Fruit fly (Drosophila melanogaster) whole organism, pupa: ENCODE data around the gene CG9095.

Experiments used
- CG10348 ChIP-seq: fragments of 200-800 bp; sonication (Bioruptor generic); IDR thresholded peaks from 2 replicates; pipeline ENCODE4 v1.3.6; 2022; ENCODE audit warnings: missing biosample characterization, missing genetic modification characterization
- CG12605 ChIP-seq: fragments of 200-800 bp; sonication (Bioruptor generic); IDR thresholded peaks from 2 replicates; pipeline ENCODE4 v1.3.6; 2022; ENCODE audit warnings: missing biosample characterization, missing genetic modification characterization
- CG13204 ChIP-seq: fragments of 200-800 bp; sonication (Bioruptor generic); optimal IDR thresholded peaks from 2 replicates; lab custom pipeline; 2018; ENCODE audit warnings: missing biosample characterization, mild to moderate bottlenecking, missing genetic modification characterization, moderate library complexity
- CG14655 ChIP-seq: fragments of 200-800 bp; sonication (Bioruptor generic); optimal IDR thresholded peaks from 3 replicates; lab custom pipeline; 2017; ENCODE audit warnings: mild to moderate bottlenecking, missing biosample characterization, missing genetic modification reagents, missing genetic modification characterization
- CG15710 ChIP-seq: fragments of 200-800 bp; sonication (Bioruptor generic); optimal IDR thresholded peaks from 2 replicates; lab custom pipeline; 2018; ENCODE audit warnings: missing biosample characterization, mild to moderate bottlenecking, missing genetic modification characterization, moderate library complexity
- CG17806 ChIP-seq: fragments of 200-800 bp; sonication (Bioruptor generic); optimal IDR thresholded peaks from 2 replicates; lab custom pipeline; 2018; ENCODE audit warnings: missing biosample characterization, mild to moderate bottlenecking, missing genetic modification characterization, moderate library complexity
- CG32121 ChIP-seq: fragments of 200-800 bp; sonication (Bioruptor generic); IDR thresholded peaks from 2 replicates; pipeline ENCODE4 v1.3.6; 2022; ENCODE audit warnings: missing biosample characterization, missing genetic modification characterization
- CG34367 ChIP-seq: fragments of 200-800 bp; sonication (Bioruptor generic); optimal IDR thresholded peaks from 2 replicates; lab custom pipeline; 2018; ENCODE audit warnings: missing biosample characterization, mild to moderate bottlenecking, missing genetic modification characterization
- CG4496 ChIP-seq: fragments of 200-800 bp; sonication (Bioruptor generic); IDR thresholded peaks from 3 replicates; pipeline ENCODE4 v1.3.6; 2022; ENCODE audit warnings: missing biosample characterization, missing genetic modification characterization
- CG8159 ChIP-seq: fragments of 200-800 bp; sonication (Bioruptor generic); optimal IDR thresholded peaks from 3 replicates; lab custom pipeline; 2018; ENCODE audit warnings: missing biosample characterization, mild to moderate bottlenecking, missing genetic modification characterization, moderate library complexity
- CG8301 ChIP-seq: fragments of 200-800 bp; sonication (Bioruptor generic); optimal IDR thresholded peaks from 2 replicates; lab custom pipeline; 2018; ENCODE audit warnings: missing biosample characterization, mild to moderate bottlenecking, missing genetic modification characterization
- CG9948 ChIP-seq: fragments of 200-800 bp; sonication (Bioruptor generic); optimal IDR thresholded peaks from 2 replicates; lab custom pipeline; 2018; ENCODE audit warnings: missing biosample characterization, mild to moderate bottlenecking, missing genetic modification characterization, moderate library complexity
- D1 ChIP-seq: fragments of 200-800 bp; sonication (Bioruptor generic); optimal IDR thresholded peaks from 2 replicates; lab custom pipeline; 2018; ENCODE audit warnings: missing biosample characterization, mild to moderate bottlenecking, missing genetic modification characterization, moderate library complexity
- EcR ChIP-seq: fragments of 200-800 bp; sonication (Bioruptor generic); optimal IDR thresholded peaks from 3 replicates; lab custom pipeline; 2019; ENCODE audit warnings: missing biosample characterization, missing genetic modification characterization, mild to moderate bottlenecking, moderate library complexity, missing genetic modification reagents
- Ets98B ChIP-seq: fragments of 200-800 bp; sonication (Bioruptor generic); IDR thresholded peaks from 2 replicates; pipeline ENCODE4 v1.3.6; 2022; ENCODE audit warnings: missing biosample characterization, missing genetic modification characterization
- Pif1A ChIP-seq: fragments of 200-800 bp; sonication (Bioruptor generic); optimal IDR thresholded peaks from 3 replicates; lab custom pipeline; 2016; ENCODE audit warnings: missing biosample characterization, missing genetic modification characterization
- Pif1B ChIP-seq: fragments of 200-800 bp; sonication (Bioruptor generic); optimal IDR thresholded peaks from 3 replicates; lab custom pipeline; 2016; ENCODE audit warnings: missing biosample characterization, missing genetic modification characterization
- Snoo ChIP-seq: fragments of 200-800 bp; sonication (Bioruptor generic); optimal IDR thresholded peaks from 3 replicates; lab custom pipeline; 2017; ENCODE audit warnings: missing biosample characterization, mild to moderate bottlenecking, missing genetic modification characterization, inconsistent platforms
- fd96Ca ChIP-seq: fragments of 200-800 bp; sonication (Bioruptor generic); IDR thresholded peaks from 3 replicates; pipeline ENCODE4 v1.3.6; 2022; ENCODE audit warnings: missing biosample characterization, missing genetic modification characterization
- gl ChIP-seq: fragments of 200-800 bp; sonication (Bioruptor generic); optimal IDR thresholded peaks from 2 replicates; lab custom pipeline; 2018; ENCODE audit warnings: missing biosample characterization, mild to moderate bottlenecking, missing genetic modification characterization
- rn ChIP-seq: fragments of 200-800 bp; sonication (Bioruptor generic); IDR thresholded peaks from 2 replicates; pipeline ENCODE4 v1.3.6; 2022; ENCODE audit warnings: missing biosample characterization, missing genetic modification characterization

Gene CG9095

DNA sequence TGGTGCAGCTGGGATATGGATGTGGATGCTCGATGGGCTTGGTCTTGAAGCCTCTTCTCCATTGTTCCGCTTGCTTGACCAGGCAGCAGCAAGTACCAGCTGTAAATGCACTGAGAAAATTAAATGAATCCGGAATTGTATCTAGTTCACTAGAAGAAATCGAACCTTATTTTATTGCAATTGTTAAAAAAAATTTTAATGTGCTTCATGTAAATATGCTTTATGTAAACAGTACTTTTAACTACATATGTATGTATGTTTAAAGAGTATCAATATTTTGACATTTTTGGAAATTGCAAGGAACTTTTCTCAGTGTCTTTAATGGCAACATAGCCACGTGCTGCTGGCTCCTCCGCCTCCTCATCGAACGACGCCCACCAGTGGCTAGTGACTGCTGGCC, 1.9 kb upstream of the CG9095 start:
- TF ChIP-seq rn (GFP tag; lab: Robert Waterston, UW) (no peak), CG9948 (tag; lab: Kevin White, UChicago) (no peak), EcR (GFP tag; lab: Kevin White, UChicago) (no peak), CG34367 (tag; lab: Kevin White, UChicago) (no peak), CG32121 (GFP tag; lab: Robert Waterston, UW) (0 out of 2 replicates have a peak, but pooled peaks have one; percentile 19), CG14655 (GFP tag; lab: Kevin White, UChicago) (peak; percentile 70), Pif1B (GFP tag; lab: Kevin White, UChicago) (no peak), CG10348 (GFP tag; lab: Robert Waterston, UW) (no peak), D1 (tag; lab: Kevin White, UChicago) (no peak), Pif1A (GFP tag; lab: Kevin White, UChicago) (no peak), CG15710 (no peak), CG4496 (GFP tag; lab: Robert Waterston, UW) (0 out of 3 replicates have a peak, but pooled peaks have one; percentile 32), Ets98B (GFP tag; lab: Robert Waterston, UW) (no peak), gl (tag; lab: Kevin White, UChicago) (no peak), CG8159 (tag; lab: Kevin White, UChicago) (no peak), Snoo (tag; lab: Kevin White, UChicago) (no peak), CG13204 (GFP tag; lab: Kevin White, UChicago) (no peak), CG8301 (tag; lab: Kevin White, UChicago) (peak; percentile 72), fd96Ca (no peak), CG17806 (tag; lab: Kevin White, UChicago) (no peak), CG12605 (GFP tag; lab: Robert Waterston, UW) (no peak)
- TF ChIP-seq, all 21 proteins: peak for 4

- peak; percentile 63 for TF ChIP-seq CG8301 (tag; lab: Kevin White, UChicago)
- TF ChIP-seq CG14655 (GFP tag; lab: Kevin White, UChicago): peak; percentile 63
- no peak for TF ChIP-seq gl (tag; lab: Kevin White, UChicago)
Measured at dm6 chrX:15163395-15163794, 370 bp upstream of the CG9095 start.

dm6 chrX:15162068-15162467, 957 bp downstream of the CG9095 start:
- TF ChIP-seq Pif1A (GFP tag; lab: Kevin White, UChicago): no peak
- peak; percentile 0 for TF ChIP-seq CG14655 (GFP tag; lab: Kevin White, UChicago)

- no peak for TF ChIP-seq CG12605 (GFP tag; lab: Robert Waterston, UW)
- no peak for TF ChIP-seq CG9948 (tag; lab: Kevin White, UChicago)
Measured at dm6 chrX:15157230-15157629, 5.8 kb downstream of the CG9095 start.

dm6 chrX:15156286-15156685, 6.7 kb downstream of the CG9095 start:
- TF ChIP-seq CG34367 (tag; lab: Kevin White, UChicago) (no peak), CG12605 (GFP tag; lab: Robert Waterston, UW) (0 out of 2 replicates have a peak, but pooled peaks have one; percentile 46), rn (GFP tag; lab: Robert Waterston, UW) (no peak), CG32121 (GFP tag; lab: Robert Waterston, UW) (peak; percentile 57), gl (tag; lab: Kevin White, UChicago) (no peak), Pif1B (GFP tag; lab: Kevin White, UChicago) (peak; percentile 37), D1 (tag; lab: Kevin White, UChicago) (no peak), EcR (GFP tag; lab: Kevin White, UChicago) (no peak), CG15710 (no peak), CG8301 (tag; lab: Kevin White, UChicago) (peak; percentile 79), CG9948 (tag; lab: Kevin White, UChicago) (peak; percentile 27), CG14655 (GFP tag; lab: Kevin White, UChicago) (peak; percentile 77), CG8159 (tag; lab: Kevin White, UChicago) (no peak), CG17806 (tag; lab: Kevin White, UChicago) (no peak), Snoo (tag; lab: Kevin White, UChicago) (no peak), CG4496 (GFP tag; lab: Robert Waterston, UW) (peak; percentile 72; the same call in 1 of the 3 replicates), Pif1A (GFP tag; lab: Kevin White, UChicago) (peak; percentile 32), fd96Ca (peak; percentile 45; the same call in 1 of the 3 replicates), CG13204 (GFP tag; lab: Kevin White, UChicago) (no peak), Ets98B (GFP tag; lab: Robert Waterston, UW) (peak; percentile 63), CG10348 (GFP tag; lab: Robert Waterston, UW) (no peak)

DNA sequence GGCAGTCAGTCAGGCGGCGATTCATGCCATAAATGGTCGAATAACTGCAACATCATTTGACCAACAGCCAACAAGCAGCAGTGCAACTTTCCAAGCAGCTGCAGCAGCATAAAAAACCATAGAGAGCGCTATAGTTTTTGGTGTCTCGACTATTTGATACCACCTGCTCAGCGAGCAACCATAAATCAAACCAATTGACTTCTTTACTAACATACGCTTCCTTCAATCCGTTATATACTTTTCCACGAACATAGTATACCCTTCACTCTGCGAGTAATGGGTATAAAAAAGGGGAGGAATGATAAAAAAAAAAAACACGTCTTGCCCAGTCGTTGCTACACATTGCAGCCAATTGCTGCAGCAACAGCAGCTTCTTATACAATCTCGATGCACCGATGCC, 11.0 kb downstream of the CG9095 start:
- TF ChIP-seq D1 (tag; lab: Kevin White, UChicago): no peak
- no peak for TF ChIP-seq CG17806 (tag; lab: Kevin White, UChicago)
- TF ChIP-seq Pif1A (GFP tag; lab: Kevin White, UChicago): no peak
- TF ChIP-seq CG13204 (GFP tag; lab: Kevin White, UChicago): no peak
- TF ChIP-seq CG14655 (GFP tag; lab: Kevin White, UChicago): peak; percentile 39
- no peak for TF ChIP-seq gl (tag; lab: Kevin White, UChicago)
- no peak for TF ChIP-seq CG9948 (tag; lab: Kevin White, UChicago)
- peak; percentile 56 for TF ChIP-seq CG32121 (GFP tag; lab: Robert Waterston, UW)
- no peak for TF ChIP-seq Pif1B (GFP tag; lab: Kevin White, UChicago)
- TF ChIP-seq Ets98B (GFP tag; lab: Robert Waterston, UW): peak; percentile 26; the same call in 1 of the 2 replicates
- no peak for TF ChIP-seq Snoo (tag; lab: Kevin White, UChicago)
- peak; percentile 64; the same call in 2 of the 3 replicates for TF ChIP-seq CG4496 (GFP tag; lab: Robert Waterston, UW)
- peak; percentile 60; the same call in 1 of the 3 replicates for TF ChIP-seq fd96Ca
- no peak for TF ChIP-seq EcR (GFP tag; lab: Kevin White, UChicago)
- TF ChIP-seq CG8301 (tag; lab: Kevin White, UChicago): peak; percentile 29
- TF ChIP-seq CG8159 (tag; lab: Kevin White, UChicago): no peak
- TF ChIP-seq CG15710: no peak
- TF ChIP-seq CG34367 (tag; lab: Kevin White, UChicago): no peak
- TF ChIP-seq rn (GFP tag; lab: Robert Waterston, UW): no peak
- no peak for TF ChIP-seq CG10348 (GFP tag; lab: Robert Waterston, UW)
- no peak for TF ChIP-seq CG12605 (GFP tag; lab: Robert Waterston, UW)
